Fruit fly (Drosophila melanogaster): ENCODE results near the gene CG8173.

- TF ChIP-seq Sin3A (optimal IDR thresholded peaks at IDR 0.05) (no peak), psq (optimal IDR thresholded peaks at IDR 0.05) (no peak), insv (optimal IDR thresholded peaks at IDR 0.05) (no peak), h (optimal IDR thresholded peaks at IDR 0.05) (no peak), Myc (optimal IDR thresholded peaks at IDR 0.05) (no peak), ttk (optimal IDR thresholded peaks at IDR 0.05) (no peak)
Measured at dm6 chrX:17726551-17727180, 17.2 kb upstream of the CG8173 start.

All from Kc167 (cell line).